Fruit fly (Drosophila melanogaster): Measurements from ENCODE around the gene CG32453.
"Not testable (repeated sequence)": the region's sequence is repeated elsewhere in the genome, so short reads cannot be mapped to it uniquely, and the experiment has no call there.

The CG32453 gene

dm6 chr3L:22696930-22697329, at the start of gene CG32453:
Gene CG32453 (plus strand): TSS chr3L:22697230.
- TF ChIP-seq nerfin-2 (GFP tag; IDR thresholded peaks at IDR 0.05; ENCODE audit: partially characterized antibody); CG11504 (tag; optimal IDR thresholded peaks at IDR 0.05); grn (GFP tag; optimal IDR thresholded peaks at IDR 0.05): not testable (repeated sequence)

- TF ChIP-seq CG18476 (GFP tag; optimal IDR thresholded peaks at IDR 0.05) (no peak), Sin3A (optimal IDR thresholded peaks at IDR 0.05) (no peak), nerfin-2 (GFP tag; IDR thresholded peaks at IDR 0.05; ENCODE audit: partially characterized antibody) (no peak), yki (optimal IDR thresholded peaks at IDR 0.05) (no peak), nmo (GFP tag; optimal IDR thresholded peaks at IDR 0.05) (no peak), CG17186 (GFP tag; optimal IDR thresholded peaks at IDR 0.05) (no peak), br (optimal IDR thresholded peaks at IDR 0.05) (no peak), CrebB (tag; optimal IDR thresholded peaks at IDR 0.05) (no peak), peb (GFP tag; IDR thresholded peaks at IDR 0.05) (no peak), CG12219 (GFP tag; optimal IDR thresholded peaks at IDR 0.05) (no peak), Nf-YB (GFP tag; optimal IDR thresholded peaks at IDR 0.05) (no peak), CG14014 (GFP tag; IDR thresholded peaks at IDR 0.05) (no peak), crc (GFP tag; optimal IDR thresholded peaks at IDR 0.05) (no peak), CG31441 (GFP tag; IDR thresholded peaks at IDR 0.05) (no peak), CG13296 (GFP tag; optimal IDR thresholded peaks at IDR 0.05) (no peak), Nf-YC (tag; optimal IDR thresholded peaks at IDR 0.05) (no peak), CG12299 (tag; optimal IDR thresholded peaks at IDR 0.05) (no peak), lola (GFP tag; optimal IDR thresholded peaks at IDR 0.05) (no peak), CG31388 (GFP tag; optimal IDR thresholded peaks at IDR 0.05) (no peak)
Observed at dm6 chr3L:22647627-22648026, 49.4 kb upstream of the CG32453 start, which contains the start of gene CG33769. Gene CG33769 (plus strand): TSS chr3L:22647927.

dm6 chr3L:22648372-22648771, 48.7 kb upstream of the CG32453 start, which contains the start of gene CG33770:
Gene CG33770 (plus strand): TSS chr3L:22648672.
- TF ChIP-seq CG11456 (GFP tag; IDR thresholded peaks at IDR 0.05) (no peak), jing (GFP tag; optimal IDR thresholded peaks at IDR 0.05) (no peak), CG5180 (GFP tag; optimal IDR thresholded peaks at IDR 0.05) (no peak), Oaz (GFP tag; IDR thresholded peaks at IDR 0.05) (no peak)

dm6 chr3L:22649096-22649495, 47.9 kb upstream of the CG32453 start, which contains the start of gene CG33771:
Gene CG33771 (plus strand): TSS chr3L:22649396.
- TF ChIP-seq CG5180 (GFP tag; optimal IDR thresholded peaks at IDR 0.05): no peak
- no peak for TF ChIP-seq dmrt11E (tag; optimal IDR thresholded peaks at IDR 0.05)
- no peak for TF ChIP-seq slp2 (GFP tag; optimal IDR thresholded peaks at IDR 0.05)
- TF ChIP-seq Lhr (GFP tag; optimal IDR thresholded peaks at IDR 0.05): no peak
- TF ChIP-seq Nf-YB (GFP tag; optimal IDR thresholded peaks at IDR 0.05): no peak
- no peak for TF ChIP-seq fu2 (GFP tag; optimal IDR thresholded peaks at IDR 0.05)
- TF ChIP-seq Med (GFP tag): no peak
- TF ChIP-seq zen (tag; optimal IDR thresholded peaks at IDR 0.05): no peak
- no peak for TF ChIP-seq wdn (GFP tag; IDR thresholded peaks at IDR 0.05)
- TF ChIP-seq CG6854 (GFP tag; optimal IDR thresholded peaks at IDR 0.05): no peak
- no peak for TF ChIP-seq Hr39 (optimal IDR thresholded peaks at IDR 0.05)

- TF ChIP-seq al (GFP tag; IDR thresholded peaks at IDR 0.05) (no peak), CG1529 (GFP tag; optimal IDR thresholded peaks at IDR 0.05) (no peak), nau (GFP tag; optimal IDR thresholded peaks at IDR 0.05) (no peak), Spps (tag; optimal IDR thresholded peaks at IDR 0.05) (no peak), Gsc (GFP tag; IDR thresholded peaks at IDR 0.05) (no peak), Ets65A (GFP tag) (no peak), CG7839 (tag; optimal IDR thresholded peaks at IDR 0.05) (no peak), twi (tag; optimal IDR thresholded peaks at IDR 0.05) (no peak), eve (GFP tag; optimal IDR thresholded peaks at IDR 0.05) (no peak), HHEX (GFP tag; optimal IDR thresholded peaks at IDR 0.05) (no peak), CG3726 (GFP tag; IDR thresholded peaks at IDR 0.05) (no peak), Max (GFP tag; optimal IDR thresholded peaks at IDR 0.05) (no peak), CG11085 (GFP tag; IDR thresholded peaks at IDR 0.05) (no peak)
Observed at dm6 chr3L:22652425-22652824, 44.6 kb upstream of the CG32453 start, which contains the start of gene CG33772. Gene CG33772 (minus strand): TSS chr3L:22652525.
